Worm (Caenorhabditis elegans) whole organism, L2 larva: ENCODE measurements around the gene sel-13.
A peak's percentile ranks its signal among the peaks of the same experiment; 100 is the strongest.

Experiments used
- blmp-1 ChIP-seq: sonication (generic microtip); optimal IDR thresholded peaks from 2 replicates; lab custom pipeline; 2017; ENCODE audit warnings: missing genetic modification characterization, mild to moderate bottlenecking, missing compliant biosample characterization, antibody characterized with exemption, moderate library complexity; ENCODE audit not compliant: insufficient read depth
- dmd-4 ChIP-seq: sonication (generic microtip); optimal IDR thresholded peaks from 2 replicates; lab custom pipeline; 2017; ENCODE audit warnings: missing biosample characterization, missing genetic modification characterization
- lin-11 ChIP-seq: fragments of 150-350 bp; sonication (generic microtip); optimal IDR thresholded peaks from 2 replicates; lab custom pipeline; 2014; ENCODE audit warnings: missing biosample characterization, missing genetic modification characterization, inconsistent platforms, mixed read lengths
- nhr-10 ChIP-seq: sonication (generic microtip); optimal IDR thresholded peaks from 2 replicates; lab custom pipeline; 2017; ENCODE audit warnings: missing biosample characterization, missing genetic modification characterization
- nhr-11 ChIP-seq: fragments of 150-350 bp; optimal IDR thresholded peaks from 2 replicates; lab custom pipeline; 2014; ENCODE audit warnings: missing biosample characterization, missing genetic modification characterization
- nhr-12 ChIP-seq: fragments of 150-350 bp; optimal IDR thresholded peaks from 2 replicates; lab custom pipeline; 2014; ENCODE audit warnings: missing biosample characterization, missing genetic modification characterization
- nhr-23 ChIP-seq: fragments of 150-350 bp; optimal IDR thresholded peaks from 2 replicates; lab custom pipeline; 2014; ENCODE audit warnings: missing biosample characterization, missing genetic modification reagents, missing genetic modification characterization
- ztf-1 ChIP-seq: fragments of 200-800 bp; sonication (Bioruptor generic); conservative IDR thresholded peaks from 2 replicates; pipeline ENCODE4 v1.3.6; 2022; ENCODE audit warnings: missing genetic modification characterization, missing compliant biosample characterization
- ztf-4 ChIP-seq: fragments of 150-350 bp; optimal IDR thresholded peaks from 2 replicates; lab custom pipeline; 2014; ENCODE audit warnings: missing biosample characterization, missing genetic modification characterization

DNA sequence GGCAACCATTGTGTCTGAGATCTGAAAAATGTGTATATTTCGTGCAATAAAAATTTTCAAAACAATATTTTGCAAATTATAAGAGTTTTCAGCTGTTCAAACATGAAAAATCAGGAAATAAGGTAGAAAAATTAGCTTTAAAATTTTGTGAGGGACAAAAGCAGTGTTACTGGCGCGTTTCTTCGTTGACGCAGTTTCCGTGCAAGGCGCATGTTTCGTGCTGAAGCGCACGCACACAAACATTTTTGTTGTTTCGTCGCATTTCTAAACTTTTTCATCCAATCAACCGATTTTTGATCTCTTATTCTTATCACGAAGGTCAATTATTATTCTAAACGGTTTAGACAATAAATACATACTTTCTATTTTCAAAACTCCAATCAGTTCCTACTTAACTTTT, 6.7 kb downstream of the sel-13 start, which contains the start of gene nifk-1:
- TF ChIP-seq dmd-4 (tag; lab: Kevin White, UChicago) = no peak
- TF ChIP-seq ztf-4 (tag; lab: Kevin White, UChicago) = no peak
- TF ChIP-seq nhr-12 (tag; lab: Kevin White, UChicago) = no peak
- no peak for TF ChIP-seq nhr-10 (tag; lab: Kevin White, UChicago)
- no peak for TF ChIP-seq ztf-1 (GFP tag; lab: Robert Waterston, UW)
- no peak for TF ChIP-seq nhr-23
- TF ChIP-seq blmp-1 = peak; percentile 37
- TF ChIP-seq lin-11 (tag; lab: Kevin White, UChicago) = peak; percentile 28
- TF ChIP-seq nhr-11 (tag; lab: Kevin White, UChicago) = no peak
